Worm (Caenorhabditis elegans) whole organism, young adult: Measurements from ENCODE around the gene nhr-246.
"Not testable (repeated sequence)": the region's sequence is repeated elsewhere in the genome, so short reads cannot be mapped to it uniquely, and the experiment has no call there.

Experiments
- Y95B8A.8 ChIP-seq: fragments of 200-800 bp; sonication (Bioruptor generic); IDR thresholded peaks from 2 replicates; pipeline ENCODE4 v1.3.6; 2022; ENCODE audit warnings: missing genetic modification reagents, missing genetic modification characterization, missing compliant biosample characterization
- ama-1 ChIP-seq, 3 experiments: fragments of 150-350 bp in 1 of 3; sonication (generic microtip) in 2 of 3; optimal IDR thresholded peaks; 2 replicates each; lab custom pipeline; 2014 to 2018; ENCODE audit warnings: missing biosample characterization in 2 of 3, missing genetic modification characterization in 2 of 3, missing genetic modification reagents in 2 of 3
- attf-5 ChIP-seq: fragments of 200-800 bp; sonication (Bioruptor generic); optimal IDR thresholded peaks from 2 replicates; lab custom pipeline; 2018; ENCODE audit warnings: mild to moderate bottlenecking, missing genetic modification characterization, missing compliant biosample characterization
- pha-4 ChIP-seq: fragments of 150-350 bp; sonication (generic microtip); optimal IDR thresholded peaks from 2 replicates; lab custom pipeline; 2014; ENCODE audit warnings: missing biosample characterization, missing genetic modification reagents, missing genetic modification characterization
- sdz-38 ChIP-seq: sonication (generic microtip); optimal IDR thresholded peaks from 2 replicates; lab custom pipeline; 2016; ENCODE audit warnings: missing genotype, missing genetic modification characterization, missing compliant biosample characterization
- sptf-2 ChIP-seq: fragments of 200-800 bp; sonication (Bioruptor generic); optimal IDR thresholded peaks from 2 replicates; lab custom pipeline; 2018; ENCODE audit warnings: mild to moderate bottlenecking, missing genetic modification characterization, missing compliant biosample characterization
- unc-62 ChIP-seq: fragments of 150-350 bp; optimal IDR thresholded peaks from 2 replicates; lab custom pipeline; 2014; ENCODE audit warnings: missing biosample characterization, missing genetic modification reagents, missing genetic modification characterization
- xnd-1 ChIP-seq: sonication (generic microtip); optimal IDR thresholded peaks from 2 replicates; lab custom pipeline; 2016; ENCODE audit warnings: missing genotype, missing genetic modification reagents, missing genetic modification characterization, missing compliant biosample characterization
- zim-3 ChIP-seq: sonication (generic microtip); optimal IDR thresholded peaks from 2 replicates; lab custom pipeline; 2017; ENCODE audit warnings: mild to moderate bottlenecking, missing genetic modification characterization, moderate library complexity, missing compliant biosample characterization

DNA sequence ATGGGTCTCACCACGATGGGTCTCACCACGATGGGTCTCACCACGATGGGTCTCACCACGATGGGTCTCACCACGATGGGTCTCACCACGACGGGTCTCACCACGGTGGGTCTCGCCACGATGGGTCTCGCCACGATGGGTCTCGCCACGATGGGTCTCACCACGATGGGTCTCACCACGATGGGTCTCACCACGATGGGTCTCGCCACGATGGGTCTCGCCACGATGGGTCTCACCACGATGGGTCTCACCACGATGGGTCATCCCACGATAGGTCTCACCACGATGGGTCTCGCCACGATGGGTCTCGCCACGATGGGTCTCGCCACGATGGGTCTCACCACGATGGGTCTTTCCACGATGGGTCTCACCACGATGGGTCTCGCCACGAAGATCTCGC is 5.6 kb downstream of the nhr-246 start:
- not testable (repeated sequence) for TF ChIP-seq sptf-2; xnd-1 (tag; lab: Kevin White, UChicago); unc-62 (GFP tag; lab: Kevin White, UChicago); ama-1 (optimal IDR thresholded peaks at IDR 0.05; lab: Kevin White, UChicago); ama-1 (GFP tag; optimal IDR thresholded peaks at IDR 0.05; lab: Kevin White, UChicago); pha-4 (tag; lab: Kevin White, UChicago); Y95B8A.8 (GFP tag; lab: Robert Waterston, UW); attf-5 (GFP tag; lab: Kevin White, UChicago); sdz-38 (tag; lab: Kevin White, UChicago); zim-3 (tag; lab: Kevin White, UChicago)
